Worm (Caenorhabditis elegans) whole organism, young adult: ENCODE data around the gene phg-1.

Source experiments
- B0019.2 ChIP-seq: fragments of 200-800 bp; sonication (Bioruptor generic); conservative IDR thresholded peaks from 2 replicates; pipeline ENCODE4 v1.3.6; 2022; ENCODE audit warnings: missing genetic modification reagents, missing genetic modification characterization, missing compliant biosample characterization
- B0035.1 ChIP-seq: sonication (generic microtip); optimal IDR thresholded peaks from 2 replicates; lab custom pipeline; 2016; ENCODE audit warnings: missing genetic modification characterization, mild to moderate bottlenecking, missing compliant biosample characterization, missing genotype, missing genetic modification reagents
- B0336.3 ChIP-seq: fragments of 200-800 bp; sonication (Bioruptor generic); IDR thresholded peaks from 2 replicates; pipeline ENCODE4 v1.3.6; 2022; ENCODE audit warnings: missing genetic modification characterization, missing compliant biosample characterization
- D2030.7 ChIP-seq: fragments of 200-800 bp; sonication (Bioruptor generic); IDR thresholded peaks from 2 replicates; pipeline ENCODE4 v1.3.6; 2022; ENCODE audit warnings: missing genetic modification reagents, missing genetic modification characterization, missing compliant biosample characterization
- F10E7.11 ChIP-seq: sonication (generic microtip); optimal IDR thresholded peaks from 2 replicates; lab custom pipeline; 2017; ENCODE audit warnings: mild to moderate bottlenecking, missing genetic modification characterization, moderate library complexity, missing compliant biosample characterization
- F22D6.2 ChIP-seq: sonication (generic microtip); optimal IDR thresholded peaks from 2 replicates; lab custom pipeline; 2016; ENCODE audit warnings: mild to moderate bottlenecking, missing genetic modification characterization, missing compliant biosample characterization
- T26A5.8 ChIP-seq: sonication (generic microtip); optimal IDR thresholded peaks from 2 replicates; lab custom pipeline; 2016; ENCODE audit warnings: missing genetic modification characterization, missing compliant biosample characterization
- Y67H2A.10 ChIP-seq: fragments of 200-800 bp; sonication (Bioruptor generic); conservative IDR thresholded peaks from 2 replicates; pipeline ENCODE4 v1.3.6; 2022; ENCODE audit warnings: missing genetic modification reagents, missing genetic modification characterization, missing compliant biosample characterization
- Y79H2A.3 ChIP-seq: fragments of 200-800 bp; sonication (Bioruptor generic); conservative IDR thresholded peaks from 2 replicates; pipeline ENCODE4 v1.3.6; 2022; ENCODE audit warnings: missing genetic modification reagents, missing genetic modification characterization, missing compliant biosample characterization
- attf-6 ChIP-seq: fragments of 200-800 bp; sonication (Bioruptor generic); IDR thresholded peaks from 2 replicates; pipeline ENCODE4 v1.3.6; 2022; ENCODE audit warnings: missing genetic modification reagents, missing genetic modification characterization, missing compliant biosample characterization
- ccch-3 ChIP-seq: fragments of 200-800 bp; sonication (Bioruptor generic); optimal IDR thresholded peaks from 2 replicates; lab custom pipeline; 2018; ENCODE audit warnings: mild to moderate bottlenecking, missing genetic modification characterization, missing compliant biosample characterization
- cebp-2 ChIP-seq: fragments of 200-800 bp; sonication (Bioruptor generic); IDR thresholded peaks from 2 replicates; pipeline ENCODE4 v1.3.6; 2022; ENCODE audit warnings: missing genetic modification characterization, missing compliant biosample characterization
- ceh-100 ChIP-seq: fragments of 200-800 bp; sonication (Bioruptor generic); IDR thresholded peaks from 2 replicates; pipeline ENCODE4 v1.3.6; 2022; ENCODE audit warnings: missing genetic modification reagents, missing genetic modification characterization, missing compliant biosample characterization
- chd-7 ChIP-seq: sonication (generic microtip); optimal IDR thresholded peaks from 2 replicates; lab custom pipeline; 2016; ENCODE audit warnings: mild to moderate bottlenecking, missing genetic modification characterization, moderate library complexity, missing compliant biosample characterization
- efl-1 ChIP-seq: fragments of 150-350 bp; optimal IDR thresholded peaks from 2 replicates; lab custom pipeline; 2014; ENCODE audit warnings: missing biosample characterization, missing genetic modification reagents, missing genetic modification characterization
- egl-44 ChIP-seq: fragments of 200-800 bp; sonication (Bioruptor generic); IDR thresholded peaks from 2 replicates; pipeline ENCODE4 v1.3.6; 2022; ENCODE audit warnings: missing genetic modification reagents, missing genetic modification characterization, missing compliant biosample characterization
- gei-17 ChIP-seq: fragments of 200-800 bp; sonication (Bioruptor generic); optimal IDR thresholded peaks from 2 replicates; lab custom pipeline; 2018; ENCODE audit warnings: mild to moderate bottlenecking, missing genetic modification characterization, missing compliant biosample characterization
- him-1 ChIP-seq: sonication (generic microtip); optimal IDR thresholded peaks from 2 replicates; lab custom pipeline; 2016; ENCODE audit warnings: missing genotype, missing genetic modification reagents, missing genetic modification characterization, missing compliant biosample characterization
- hlh-12 ChIP-seq: sonication (generic microtip); optimal IDR thresholded peaks from 2 replicates; lab custom pipeline; 2016; ENCODE audit warnings: missing genetic modification characterization, missing compliant biosample characterization
- hlh-26 ChIP-seq: fragments of 200-800 bp; sonication (Bioruptor generic); conservative IDR thresholded peaks from 2 replicates; pipeline ENCODE4 v1.3.6; 2022; ENCODE audit warnings: missing genetic modification reagents, missing genetic modification characterization, missing compliant biosample characterization
- hrde-1 ChIP-seq: sonication (generic microtip); optimal IDR thresholded peaks from 2 replicates; lab custom pipeline; 2016; ENCODE audit warnings: missing genetic modification characterization, mild to moderate bottlenecking, missing compliant biosample characterization, moderate library complexity, missing genotype, missing genetic modification reagents, borderline replicate concordance
- let-607 ChIP-seq, 2 experiments: fragments of 200-800 bp in 1 of 2; sonication (Bioruptor generic) in 1 of 2; sonication (generic microtip) in 1 of 2; optimal IDR thresholded peaks; 2 replicates each; lab custom pipeline; 2016 to 2018; ENCODE audit warnings: mild to moderate bottlenecking in 2 of 2, missing compliant biosample characterization in 2 of 2, missing genetic modification characterization in 2 of 2, moderate library complexity in 2 of 2, missing genotype in 1 of 2
- lin-54 ChIP-seq: fragments of 200-800 bp; sonication (Bioruptor generic); optimal IDR thresholded peaks from 2 replicates; lab custom pipeline; 2018; ENCODE audit warnings: mild to moderate bottlenecking, missing genetic modification characterization, missing compliant biosample characterization
- lir-1 ChIP-seq: fragments of 200-800 bp; sonication (Bioruptor generic); conservative IDR thresholded peaks from 2 replicates; pipeline ENCODE4 v1.3.6; 2022; ENCODE audit warnings: missing genetic modification reagents, missing genetic modification characterization, missing compliant biosample characterization
- lsl-1 ChIP-seq: fragments of 200-800 bp; sonication (Bioruptor generic); optimal IDR thresholded peaks from 2 replicates; lab custom pipeline; 2018; ENCODE audit warnings: mild to moderate bottlenecking, missing genetic modification characterization, moderate library complexity, missing compliant biosample characterization
- mel-28 ChIP-seq: sonication (generic microtip); optimal IDR thresholded peaks from 2 replicates; lab custom pipeline; 2016; ENCODE audit warnings: borderline replicate concordance, mild to moderate bottlenecking, missing genetic modification characterization, missing compliant biosample characterization
- mxl-1 ChIP-seq: sonication (generic microtip); optimal IDR thresholded peaks from 2 replicates; lab custom pipeline; 2016; ENCODE audit warnings: missing genetic modification characterization, missing compliant biosample characterization
- nfya-2 ChIP-seq: fragments of 200-800 bp; sonication (Bioruptor generic); IDR thresholded peaks from 2 replicates; pipeline ENCODE4 v1.3.6; 2022; ENCODE audit warnings: missing genetic modification reagents, missing genetic modification characterization, missing compliant biosample characterization
- nhr-120 ChIP-seq: fragments of 200-800 bp; sonication (Bioruptor generic); IDR thresholded peaks from 2 replicates; pipeline ENCODE4 v1.3.6; 2022; ENCODE audit warnings: missing genetic modification characterization, missing compliant biosample characterization
- nhr-179 ChIP-seq: sonication (generic microtip); optimal IDR thresholded peaks from 2 replicates; lab custom pipeline; 2016; ENCODE audit warnings: mild to moderate bottlenecking, missing genetic modification characterization, missing compliant biosample characterization
- nhr-27 ChIP-seq: fragments of 200-800 bp; sonication (Bioruptor generic); optimal IDR thresholded peaks from 2 replicates; lab custom pipeline; 2018; ENCODE audit warnings: mild to moderate bottlenecking, missing genetic modification characterization, moderate library complexity, missing compliant biosample characterization
- repo-1 ChIP-seq: sonication (generic microtip); optimal IDR thresholded peaks from 2 replicates; lab custom pipeline; 2017; ENCODE audit warnings: mild to moderate bottlenecking, missing genetic modification characterization, missing compliant biosample characterization
- snpc-1.3 ChIP-seq: sonication (generic microtip); optimal IDR thresholded peaks from 2 replicates; lab custom pipeline; 2017; ENCODE audit warnings: missing genetic modification characterization, mild to moderate bottlenecking, missing compliant biosample characterization, antibody characterized with exemption, moderate library complexity, missing genotype, missing genetic modification reagents; ENCODE audit not compliant: insufficient read depth
- tbp1 ChIP-seq: fragments of 200-800 bp; sonication (Bioruptor generic); optimal IDR thresholded peaks from 2 replicates; lab custom pipeline; 2018; ENCODE audit warnings: mild to moderate bottlenecking, missing genetic modification characterization, missing compliant biosample characterization
- unc-130 ChIP-seq: sonication (generic microtip); optimal IDR thresholded peaks from 2 replicates; lab custom pipeline; 2016; ENCODE audit warnings: missing genetic modification reagents, missing genetic modification characterization, missing compliant biosample characterization
- zfh-2 ChIP-seq: fragments of 200-800 bp; sonication (Bioruptor generic); conservative IDR thresholded peaks from 2 replicates; pipeline ENCODE4 v1.3.6; 2022; ENCODE audit warnings: missing genetic modification reagents, missing genetic modification characterization, missing compliant biosample characterization
- ztf-18 ChIP-seq: sonication (generic microtip); optimal IDR thresholded peaks from 2 replicates; lab custom pipeline; 2016; ENCODE audit warnings: missing genotype, mild to moderate bottlenecking, missing genetic modification characterization, missing compliant biosample characterization
- ztf-3 ChIP-seq: fragments of 200-800 bp; sonication (Bioruptor generic); optimal IDR thresholded peaks from 2 replicates; lab custom pipeline; 2018; ENCODE audit warnings: mild to moderate bottlenecking, missing genetic modification characterization, missing compliant biosample characterization
- ztf-6 ChIP-seq: fragments of 200-800 bp; sonication (Bioruptor generic); IDR thresholded peaks from 2 replicates; pipeline ENCODE4 v1.3.6; 2022; ENCODE audit warnings: missing genetic modification reagents, missing genetic modification characterization, missing compliant biosample characterization

Gene phg-1

ce11 chrII:10147502-10147901 is 10.0 kb downstream of the phg-1 start:
- TF ChIP-seq nhr-27: no peak
- no peak for TF ChIP-seq unc-130 (GFP tag; lab: Kevin White, UChicago)
- no peak for TF ChIP-seq B0035.1 (tag; lab: Kevin White, UChicago)

DNA sequence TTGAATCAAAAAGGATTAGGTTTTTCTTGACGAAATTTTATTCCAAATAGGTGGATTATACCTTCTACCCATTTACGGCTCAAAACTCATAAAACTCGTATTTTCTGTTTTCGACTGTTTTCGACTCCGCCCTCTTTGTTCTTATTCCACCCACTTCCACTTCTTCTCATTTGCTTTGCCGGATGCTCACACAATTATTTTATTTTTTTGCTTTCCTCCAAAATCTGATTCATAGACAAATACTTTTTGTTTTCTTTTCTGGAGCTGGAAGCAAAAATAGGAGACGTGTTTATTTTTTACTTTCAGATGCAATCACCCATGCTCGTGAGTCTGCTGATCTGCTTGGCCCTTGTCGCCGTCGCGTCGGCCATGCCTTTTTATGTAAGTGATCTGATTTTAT is 17.6 kb downstream of the phg-1 start, which contains the start of gene nlp-63:
nlp-63 (plus strand) TSS at position 301 of the 400 bp plus-strand sequence.
- no peak for TF ChIP-seq lir-1 (GFP tag; lab: Robert Waterston, UW)
- TF ChIP-seq T26A5.8: no peak
- TF ChIP-seq repo-1 (tag; lab: Kevin White, UChicago): no peak
- no peak for TF ChIP-seq snpc-1.3
- TF ChIP-seq nfya-2: no peak
- TF ChIP-seq mxl-1 (tag; lab: Kevin White, UChicago): no peak
- no peak for TF ChIP-seq hrde-1 (tag; lab: Kevin White, UChicago)
- no peak for TF ChIP-seq gei-17 (GFP tag; lab: Kevin White, UChicago)
- TF ChIP-seq chd-7 (tag; lab: Kevin White, UChicago): no peak
- TF ChIP-seq Y67H2A.10 (GFP tag; lab: Robert Waterston, UW): no peak
- TF ChIP-seq egl-44: no peak
- TF ChIP-seq him-1 (tag; lab: Kevin White, UChicago): no peak
- TF ChIP-seq mel-28 (tag; lab: Kevin White, UChicago): no peak
- TF ChIP-seq ceh-100 (GFP tag; lab: Robert Waterston, UW): no peak
- no peak for TF ChIP-seq lsl-1 (GFP tag; lab: Kevin White, UChicago)
- TF ChIP-seq B0019.2: no peak
- no peak for TF ChIP-seq F10E7.11 (tag; lab: Kevin White, UChicago)
- TF ChIP-seq F22D6.2 (tag; lab: Kevin White, UChicago): no peak
- TF ChIP-seq, all 124 proteins: peak for 0

ce11 chrII:10162785-10163184 is 25.3 kb downstream of the phg-1 start:
- peak; percentile 61 for TF ChIP-seq zfh-2 (GFP tag; lab: Robert Waterston, UW)
- no peak for TF ChIP-seq Y79H2A.3 (GFP tag; lab: Robert Waterston, UW)

DNA sequence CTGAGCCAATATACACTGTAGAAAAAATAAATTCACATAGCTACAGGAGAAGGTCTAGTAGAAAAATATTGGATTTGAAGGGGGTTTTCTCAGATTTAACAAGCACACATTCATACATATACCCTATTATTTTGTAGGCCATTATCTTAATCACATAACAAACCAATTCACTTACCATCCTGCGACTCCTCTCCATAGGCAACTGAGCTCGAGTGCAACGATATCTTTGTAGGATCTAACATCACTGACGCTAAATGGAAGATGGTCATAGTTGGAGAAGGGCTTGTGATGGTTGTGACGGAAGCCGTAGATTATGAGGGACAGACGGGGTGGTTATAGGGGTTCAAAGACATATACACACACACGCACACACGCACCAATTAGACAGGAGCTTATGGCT is 26.7 kb downstream of the phg-1 start:
- TF ChIP-seq B0336.3 (GFP tag; lab: Robert Waterston, UW) (no peak), efl-1 (GFP tag; lab: Kevin White, UChicago) (no peak), ccch-3 (GFP tag; lab: Kevin White, UChicago) (no peak), ztf-18 (tag; lab: Kevin White, UChicago) (no peak), ztf-3 (no peak)

ce11 chrII:10166365-10166764 is 28.9 kb downstream of the phg-1 start:
- TF ChIP-seq D2030.7 (GFP tag; lab: Robert Waterston, UW): no peak
- no peak for TF ChIP-seq tbp1
- TF ChIP-seq let-607 (tag; optimal IDR thresholded peaks at IDR 0.05; lab: Kevin White, UChicago): no peak
- no peak for TF ChIP-seq hlh-26 (GFP tag; lab: Robert Waterston, UW)
- no peak for TF ChIP-seq efl-1 (GFP tag; lab: Kevin White, UChicago)
- no peak for TF ChIP-seq nhr-27
- no peak for TF ChIP-seq lin-54 (GFP tag; lab: Kevin White, UChicago)
- TF ChIP-seq attf-6 (GFP tag; lab: Robert Waterston, UW): no peak
- TF ChIP-seq nhr-120: no peak
- no peak for TF ChIP-seq ztf-6 (GFP tag; lab: Robert Waterston, UW)
- no peak for TF ChIP-seq hlh-12 (tag; lab: Kevin White, UChicago)
- no peak for TF ChIP-seq cebp-2
- TF ChIP-seq nhr-179 (tag; lab: Kevin White, UChicago): no peak
